Worm (Caenorhabditis elegans) whole organism, dauer: Measurements from ENCODE around the gene srsx-30.

Source experiments
- unc-62 ChIP-seq: sonication (generic microtip); optimal IDR thresholded peaks from 2 replicates; lab custom pipeline; 2017; ENCODE audit warnings: missing biosample characterization, missing genetic modification reagents, missing genetic modification characterization

srsx-30 gene

ce11 chrV:10202340-10202739, 43.7 kb downstream of the srsx-30 start:
- no peak for TF ChIP-seq unc-62 (GFP tag; lab: Kevin White, UChicago)

- no peak for TF ChIP-seq unc-62 (GFP tag; lab: Kevin White, UChicago)
Measured at ce11 chrV:10203435-10204009, 44.9 kb downstream of the srsx-30 start, which contains the start of gene chpf-1. Gene chpf-1, minus strand, starts transcription at chrV:10203485.

DNA sequence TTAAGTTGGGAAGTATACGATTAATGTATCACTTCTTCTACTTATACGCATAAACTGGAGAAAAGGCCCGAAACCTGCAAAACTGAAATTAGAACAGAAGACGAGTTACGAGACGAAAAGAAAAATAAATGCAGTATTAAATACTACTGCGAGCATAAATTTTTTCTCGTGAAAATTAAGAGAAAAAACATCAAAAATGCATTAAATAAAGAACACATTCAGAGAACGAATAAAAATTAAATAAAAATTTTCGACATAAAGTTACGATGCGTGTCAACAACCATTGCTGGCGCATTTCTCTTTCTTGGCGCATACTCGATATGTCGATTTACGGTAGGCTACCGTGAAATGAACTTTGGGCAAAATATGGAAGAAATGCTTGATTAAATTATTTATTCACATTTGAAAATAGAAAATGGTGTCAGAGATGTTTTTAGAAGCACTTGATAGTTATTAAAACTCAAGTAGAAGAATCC, 46.3 kb downstream of the srsx-30 start, which contains the start of the genes ZK856.19 and ZK856.11:
TSS of gene ZK856.19 (minus strand) at position 51 of the 476 bp plus-strand sequence.
TSS of gene ZK856.11 (minus strand) at position 76 of the 476 bp plus-strand sequence.
- no peak for TF ChIP-seq unc-62 (GFP tag; lab: Kevin White, UChicago)

DNA sequence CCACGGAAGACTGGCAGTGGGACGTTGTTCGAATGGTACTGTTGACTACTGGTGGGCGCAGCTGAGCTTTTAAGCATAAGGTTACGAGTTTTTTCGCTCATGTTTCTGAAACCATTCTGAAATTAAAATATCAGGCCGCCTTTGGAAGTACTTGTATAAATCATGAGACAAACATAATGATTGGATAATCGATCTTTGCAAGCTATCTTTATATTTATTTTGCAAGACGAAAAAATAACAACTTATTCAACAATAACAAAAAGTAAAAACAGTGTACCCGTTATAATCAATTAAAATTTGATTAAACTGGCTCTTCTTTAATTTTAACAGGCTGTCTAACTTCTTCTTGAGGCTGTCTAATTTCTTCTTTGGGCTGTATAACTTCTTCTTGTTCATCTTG, 46.9 kb downstream of the srsx-30 start, which contains the start of gene ZK856.16:
TSS of gene ZK856.16 (minus strand) at position 101 of the 400 bp plus-strand sequence.
- TF ChIP-seq unc-62 (GFP tag; lab: Kevin White, UChicago): no peak

DNA sequence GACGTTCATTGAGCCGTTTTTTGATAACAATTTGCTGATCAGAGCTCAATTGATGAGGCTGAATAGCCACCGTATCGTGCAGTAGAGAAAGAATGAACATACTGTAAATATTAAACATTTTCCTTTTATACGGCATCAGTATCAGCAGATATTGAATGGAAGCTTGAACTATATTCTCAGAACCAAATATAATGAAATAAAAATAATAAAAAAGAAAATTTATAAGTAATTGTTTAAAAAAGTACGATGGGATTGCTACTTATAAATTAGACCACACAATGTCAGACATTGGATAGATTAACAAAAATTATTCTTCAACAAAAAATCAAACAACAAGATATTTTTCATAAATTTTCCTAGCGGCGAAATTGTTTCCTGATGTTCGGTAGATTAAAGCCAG, 47.9 kb downstream of the srsx-30 start, which contains the start of gene rpc-25:
TSS of gene rpc-25 (minus strand) at position 101 of the 400 bp plus-strand sequence.
- no peak for TF ChIP-seq unc-62 (GFP tag; lab: Kevin White, UChicago)

DNA sequence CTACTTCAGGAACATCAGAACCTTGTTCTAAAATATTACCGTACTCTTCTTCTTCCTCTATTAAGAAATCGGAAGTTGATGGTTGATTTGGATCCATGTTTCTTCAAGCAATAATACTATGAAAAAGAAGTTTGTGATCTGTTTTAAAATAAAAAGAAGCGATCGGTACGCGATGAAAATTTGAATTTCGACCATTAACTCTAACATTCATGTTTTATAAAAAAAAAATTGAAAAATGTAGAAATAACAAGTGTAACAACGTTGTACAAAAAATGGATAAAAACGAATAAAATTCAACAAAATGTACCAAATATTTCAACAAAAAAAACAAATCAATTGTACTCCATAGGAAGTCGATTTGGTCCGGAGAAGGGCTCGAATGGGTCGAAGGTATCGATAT, 51.6 kb downstream of the srsx-30 start, which contains the start of gene tftc-3:
TSS of gene tftc-3 (minus strand) at position 101 of the 400 bp plus-strand sequence.
- no peak for TF ChIP-seq unc-62 (GFP tag; lab: Kevin White, UChicago)
